Fruit fly (Drosophila melanogaster) whole organism, embryonic: ENCODE measurements around the gene CG2865.
A peak's percentile ranks its signal among the peaks of the same experiment; 100 is the strongest.

ENCODE experiments used
- Asciz ChIP-seq: fragments of 200-800 bp; sonication (Bioruptor generic); optimal IDR thresholded peaks from 2 replicates; lab custom pipeline; 2017; ENCODE audit warnings: missing biosample characterization, mild to moderate bottlenecking, missing genetic modification characterization, missing genetic modification reagents
- Atf-2 ChIP-seq: fragments of 200-800 bp; sonication (Bioruptor generic); optimal IDR thresholded peaks from 2 replicates; lab custom pipeline; 2016; ENCODE audit warnings: missing biosample characterization, missing genetic modification characterization
- Bgb ChIP-seq: fragments of 200-800 bp; sonication (Bioruptor generic); IDR thresholded peaks from 2 replicates; pipeline ENCODE4 v1.3.6; 2022; ENCODE audit warnings: missing biosample characterization, missing genetic modification characterization; ENCODE audit not compliant: partially characterized antibody
- CG11456 ChIP-seq: fragments of 200-800 bp; sonication (Bioruptor generic); IDR thresholded peaks from 3 replicates; pipeline ENCODE4 v1.3.6; 2022; ENCODE audit warnings: missing biosample characterization, missing genetic modification characterization
- CG11695 ChIP-seq: fragments of 200-800 bp; sonication (Bioruptor generic); IDR thresholded peaks from 3 replicates; pipeline ENCODE4 v1.3.6; 2022; ENCODE audit warnings: missing biosample characterization, missing genetic modification characterization
- CG13287 ChIP-seq: fragments of 200-800 bp; sonication (Bioruptor generic); IDR thresholded peaks from 2 replicates; pipeline ENCODE4 v1.3.6; 2022; ENCODE audit warnings: missing biosample characterization, missing genetic modification characterization; ENCODE audit not compliant: partially characterized antibody
- CG14014 ChIP-seq: fragments of 200-800 bp; sonication (Bioruptor generic); IDR thresholded peaks from 2 replicates; pipeline ENCODE4 v1.3.6; 2022; ENCODE audit warnings: missing biosample characterization, missing genetic modification characterization
- CG14710 ChIP-seq: fragments of 200-800 bp; sonication (Bioruptor generic); optimal IDR thresholded peaks from 3 replicates; lab custom pipeline; 2019; ENCODE audit warnings: missing biosample characterization, mild to moderate bottlenecking, missing genetic modification characterization, moderate library complexity
- CG14965 ChIP-seq: fragments of 200-800 bp; sonication (Bioruptor generic); optimal IDR thresholded peaks from 2 replicates; lab custom pipeline; 2016; ENCODE audit warnings: missing biosample characterization, missing genetic modification characterization, borderline replicate concordance
- CG15479 ChIP-seq: fragments of 200-800 bp; sonication (Bioruptor generic); optimal IDR thresholded peaks from 3 replicates; lab custom pipeline; 2019; ENCODE audit warnings: missing biosample characterization, mild to moderate bottlenecking, missing genetic modification characterization, moderate library complexity
- CG1603 ChIP-seq: fragments of 200-800 bp; sonication (Bioruptor generic); optimal IDR thresholded peaks from 2 replicates; lab custom pipeline; 2019; ENCODE audit warnings: missing biosample characterization, mild to moderate bottlenecking, missing genetic modification characterization, moderate library complexity
- CG16815 ChIP-seq: fragments of 200-800 bp; sonication (Bioruptor generic); optimal IDR thresholded peaks from 3 replicates; lab custom pipeline; 2017; ENCODE audit warnings: missing biosample characterization, mild to moderate bottlenecking, missing genetic modification characterization
- CG18262 ChIP-seq: fragments of 200-800 bp; optimal IDR thresholded peaks from 3 replicates; lab custom pipeline; 2019; ENCODE audit warnings: missing biosample characterization, mild to moderate bottlenecking, missing genetic modification characterization, moderate library complexity
- CG1832 ChIP-seq: fragments of 200-800 bp; sonication (Bioruptor generic); optimal IDR thresholded peaks from 2 replicates; lab custom pipeline; 2017; ENCODE audit warnings: missing biosample characterization, mild to moderate bottlenecking, missing genetic modification characterization, inconsistent platforms
- CG2199 ChIP-seq: fragments of 200-800 bp; sonication (Bioruptor generic); IDR thresholded peaks from 3 replicates; pipeline ENCODE4 v1.3.6; 2022; ENCODE audit warnings: missing biosample characterization, missing genetic modification characterization
- CG31365 ChIP-seq: fragments of 200-800 bp; sonication (Bioruptor generic); optimal IDR thresholded peaks from 2 replicates; lab custom pipeline; 2018; ENCODE audit warnings: missing biosample characterization, mild to moderate bottlenecking, missing genetic modification characterization
- CG31441 ChIP-seq: fragments of 200-800 bp; sonication (Bioruptor generic); IDR thresholded peaks from 2 replicates; pipeline ENCODE4 v1.3.6; 2022; ENCODE audit warnings: missing biosample characterization, missing genetic modification characterization
- CG34224 ChIP-seq: fragments of 200-800 bp; sonication (Bioruptor generic); IDR thresholded peaks from 3 replicates; pipeline ENCODE4 v1.3.6; 2022; ENCODE audit warnings: missing biosample characterization, missing genetic modification characterization; ENCODE audit not compliant: partially characterized antibody
- CG4328 ChIP-seq: fragments of 200-800 bp; sonication (Bioruptor generic); optimal IDR thresholded peaks from 3 replicates; lab custom pipeline; 2017; ENCODE audit warnings: missing biosample characterization, missing genetic modification reagents, missing genetic modification characterization
- CG7556 ChIP-seq: fragments of 200-800 bp; sonication (Bioruptor generic); optimal IDR thresholded peaks from 2 replicates; lab custom pipeline; 2017; ENCODE audit warnings: missing biosample characterization, mild to moderate bottlenecking, missing genetic modification characterization
- CG7928 ChIP-seq: fragments of 200-800 bp; sonication (Bioruptor generic); optimal IDR thresholded peaks from 2 replicates; lab custom pipeline; 2017; ENCODE audit warnings: missing biosample characterization, mild to moderate bottlenecking, missing genetic modification characterization
- CG7963 ChIP-seq: fragments of 200-800 bp; sonication (Bioruptor generic); IDR thresholded peaks from 3 replicates; pipeline ENCODE4 v1.3.6; 2022; ENCODE audit warnings: missing biosample characterization, missing genetic modification characterization; ENCODE audit not compliant: partially characterized antibody
- Dbx ChIP-seq: fragments of 200-800 bp; sonication (Bioruptor generic); IDR thresholded peaks from 3 replicates; pipeline ENCODE4 v1.3.6; 2022; ENCODE audit warnings: missing biosample characterization, missing genetic modification characterization
- Dip2 ChIP-seq: fragments of 200-800 bp; sonication (Bioruptor generic); IDR thresholded peaks from 2 replicates; pipeline ENCODE4 v1.3.6; 2022; ENCODE audit warnings: missing biosample characterization, missing genetic modification characterization
- GATAe ChIP-seq: fragments of 200-800 bp; sonication (Bioruptor generic); conservative IDR thresholded peaks from 2 replicates; pipeline ENCODE4 v1.3.6; 2022; ENCODE audit warnings: missing biosample characterization, missing genetic modification characterization
- Hey ChIP-seq: fragments of 200-800 bp; sonication (Bioruptor generic); optimal IDR thresholded peaks from 3 replicates; lab custom pipeline; 2018; ENCODE audit warnings: missing biosample characterization, mild to moderate bottlenecking, missing genetic modification characterization
- Kr ChIP-seq: fragments of 200-800 bp; sonication (Bioruptor generic); optimal IDR thresholded peaks from 2 replicates; lab custom pipeline; 2017; ENCODE audit warnings: missing biosample characterization, mild to moderate bottlenecking, missing genetic modification characterization
- Myb ChIP-seq: fragments of 200-800 bp; sonication (Bioruptor generic); optimal IDR thresholded peaks from 2 replicates; lab custom pipeline; 2016; ENCODE audit warnings: missing biosample characterization, missing genetic modification characterization
- Spps ChIP-seq: fragments of 200-800 bp; sonication (Bioruptor generic); optimal IDR thresholded peaks from 2 replicates; lab custom pipeline; 2018; ENCODE audit warnings: missing biosample characterization, mild to moderate bottlenecking, missing genetic modification characterization
- Sry-δ ChIP-seq: fragments of 200-800 bp; sonication (Bioruptor generic); optimal IDR thresholded peaks from 2 replicates; lab custom pipeline; 2016; ENCODE audit warnings: missing biosample characterization, missing genetic modification characterization
- Xrp1 ChIP-seq: fragments of 200-800 bp; sonication (Bioruptor generic); IDR thresholded peaks from 2 replicates; pipeline ENCODE4 v1.3.6; 2022; ENCODE audit warnings: missing biosample characterization, missing genetic modification characterization
- danr ChIP-seq: fragments of 200-800 bp; sonication (Bioruptor generic); IDR thresholded peaks from 2 replicates; pipeline ENCODE4 v1.3.6; 2022; ENCODE audit warnings: missing biosample characterization, missing genetic modification characterization
- exex ChIP-seq: fragments of 200-800 bp; sonication (Bioruptor generic); optimal IDR thresholded peaks from 4 replicates; lab custom pipeline; 2018; ENCODE audit warnings: missing biosample characterization, mild to moderate bottlenecking, missing genetic modification characterization, moderate library complexity
- eyg ChIP-seq: fragments of 200-800 bp; sonication (Bioruptor generic); optimal IDR thresholded peaks from 3 replicates; lab custom pipeline; 2016; ENCODE audit warnings: missing biosample characterization, missing genetic modification characterization
- gcm ChIP-seq: fragments of 200-800 bp; sonication (Bioruptor generic); optimal IDR thresholded peaks from 2 replicates; lab custom pipeline; 2019; ENCODE audit warnings: missing biosample characterization, mild to moderate bottlenecking, missing genetic modification characterization, moderate library complexity
- gt ChIP-seq: fragments of 200-800 bp; sonication (Bioruptor generic); IDR thresholded peaks from 2 replicates; pipeline ENCODE4 v1.3.6; 2022; ENCODE audit warnings: missing biosample characterization, missing genetic modification characterization
- hb ChIP-seq: fragments of 200-800 bp; sonication (Bioruptor generic); IDR thresholded peaks from 3 replicates; pipeline ENCODE4 v1.3.6; 2022; ENCODE audit warnings: missing biosample characterization, missing genetic modification characterization; ENCODE audit not compliant: partially characterized antibody
- jigr1 ChIP-seq: fragments of 200-800 bp; sonication (Bioruptor generic); IDR thresholded peaks from 3 replicates; pipeline ENCODE4 v1.3.6; 2022; ENCODE audit warnings: missing biosample characterization, missing genetic modification characterization
- luna ChIP-seq: fragments of 200-800 bp; sonication (Bioruptor generic); optimal IDR thresholded peaks from 2 replicates; lab custom pipeline; 2016; ENCODE audit warnings: missing biosample characterization, missing genetic modification characterization
- mld ChIP-seq: fragments of 200-800 bp; sonication (Bioruptor generic); IDR thresholded peaks from 3 replicates; pipeline ENCODE4 v1.3.6; 2022; ENCODE audit warnings: missing biosample characterization, missing genetic modification characterization; ENCODE audit not compliant: partially characterized antibody
- nerfin-2 ChIP-seq: fragments of 200-800 bp; sonication (Bioruptor generic); IDR thresholded peaks from 2 replicates; pipeline ENCODE4 v1.3.6; 2022; ENCODE audit warnings: missing biosample characterization, missing genetic modification characterization; ENCODE audit not compliant: partially characterized antibody
- nom ChIP-seq: fragments of 200-800 bp; sonication (Bioruptor generic); optimal IDR thresholded peaks from 2 replicates; lab custom pipeline; 2017; ENCODE audit warnings: missing biosample characterization, missing genetic modification characterization, mild to moderate bottlenecking, moderate library complexity, missing genetic modification reagents
- prd ChIP-seq, 3 experiments: fragments of >200 bp in 2 of 3; fragments of 200-800 bp in 1 of 3; sonication (Bioruptor generic) in 1 of 3; optimal IDR thresholded peaks in 2 of 3; IDR thresholded peaks in 1 of 3; 2 replicates in 2 of 3; 3 replicates in 1 of 3; pipeline versions ENCODE4 v1.3.6 to Lab custom; 2017 to 2022; ENCODE audit warnings: missing biosample characterization in 1 of 3, missing genetic modification characterization in 1 of 3
- row ChIP-seq: fragments of 200-800 bp; sonication (Bioruptor generic); IDR thresholded peaks from 3 replicates; pipeline ENCODE4 v1.3.6; 2022; ENCODE audit warnings: missing biosample characterization, missing genetic modification characterization
- run ChIP-seq: fragments of 200-800 bp; sonication (Bioruptor generic); optimal IDR thresholded peaks from 3 replicates; lab custom pipeline; 2018; ENCODE audit warnings: missing biosample characterization, mild to moderate bottlenecking, missing genetic modification characterization
- sna ChIP-seq: fragments of 200-800 bp; sonication (Bioruptor generic); IDR thresholded peaks from 2 replicates; pipeline ENCODE4 v1.3.6; 2022; ENCODE audit warnings: missing biosample characterization, missing genetic modification characterization; ENCODE audit not compliant: partially characterized antibody
- trh ChIP-seq: fragments of 200-800 bp; sonication (Bioruptor generic); optimal IDR thresholded peaks from 2 replicates; lab custom pipeline; 2016; ENCODE audit warnings: missing biosample characterization, missing genetic modification characterization
- twi ChIP-seq: fragments of 200-800 bp; optimal IDR thresholded peaks from 2 replicates; lab custom pipeline; 2019; ENCODE audit warnings: missing biosample characterization, mild to moderate bottlenecking, missing genetic modification characterization, moderate library complexity
- vvl ChIP-seq: fragments of 200-800 bp; sonication (Bioruptor generic); IDR thresholded peaks from 2 replicates; pipeline ENCODE4 v1.3.6; 2022; ENCODE audit warnings: missing biosample characterization, missing genetic modification characterization
- yki ChIP-seq: fragments of >200 bp; optimal IDR thresholded peaks from 3 replicates; lab custom pipeline; 2018

Gene CG2865

dm6 chrX:2270557-2270930 is 22.7 kb downstream of the CG2865 start, which contains the start of gene CG2924 (continued):
- TF ChIP-seq CG31441 (no peak), twi (no peak), Spps (tag; lab: Kevin White, UChicago) (no peak), sna (GFP tag; lab: Robert Waterston, UW) (peak; percentile 99), CG13287 (GFP tag; lab: Robert Waterston, UW) (peak; percentile 100), Atf-2 (GFP tag; lab: Kevin White, UChicago) (peak; percentile 6), run (tag; lab: Kevin White, UChicago) (peak; percentile 9), vvl (GFP tag; lab: Robert Waterston, UW) (peak; percentile 72; the same call in 1 of the 2 replicates), CG16815 (GFP tag; lab: Kevin White, UChicago) (no peak), CG1832 (no peak), Xrp1 (GFP tag; lab: Robert Waterston, UW) (0 out of 2 replicates have a peak, but pooled peaks have one; percentile 11), exex (tag; lab: Kevin White, UChicago) (peak; percentile 54), eyg (GFP tag; lab: Kevin White, UChicago) (peak; percentile 59), CG14014 (GFP tag; lab: Robert Waterston, UW) (0 out of 2 replicates have a peak, but pooled peaks have one; percentile 43), Kr (no peak), nom (GFP tag; lab: Kevin White, UChicago) (no peak), danr (GFP tag; lab: Robert Waterston, UW) (no peak), CG14710 (tag; lab: Kevin White, UChicago) (peak; percentile 80), Dbx (GFP tag; lab: Robert Waterston, UW) (peak; percentile 91), Myb (GFP tag; lab: Kevin White, UChicago) (peak; percentile 70), gcm (GFP tag; lab: Kevin White, UChicago) (peak; percentile 20), Hey (tag; lab: Kevin White, UChicago) (no peak), yki (lab: Kevin White, UChicago) (no peak), CG14965 (GFP tag; lab: Kevin White, UChicago) (no peak), row (peak; percentile 59; the same call in 2 of the 3 replicates), jigr1 (GFP tag; lab: Robert Waterston, UW) (no peak), CG7556 (GFP tag; lab: Kevin White, UChicago) (no peak), prd (optimal IDR thresholded peaks at IDR 0.05; lab: Kevin White, UChicago) (no peak), prd (GFP tag; IDR thresholded peaks at IDR 0.05; lab: Robert Waterston, UW) (peak; percentile 65), CG1603 (peak; percentile 93), CG11695 (GFP tag; lab: Robert Waterston, UW) (no peak), Sry-δ (GFP tag; lab: Kevin White, UChicago) (peak; percentile 100), CG7963 (GFP tag; lab: Robert Waterston, UW) (peak; percentile 99), CG2199 (GFP tag; lab: Robert Waterston, UW) (0 out of 3 replicates have a peak, but pooled peaks have one; percentile 57), GATAe (GFP tag; lab: Robert Waterston, UW) (no peak), CG34224 (GFP tag; lab: Robert Waterston, UW) (peak; percentile 99), CG11456 (GFP tag; lab: Robert Waterston, UW) (peak; percentile 89), CG18262 (no peak), luna (peak; percentile 56), hb (GFP tag; lab: Robert Waterston, UW) (peak; percentile 99), Dip2 (GFP tag; lab: Robert Waterston, UW) (no peak), CG15479 (GFP tag; lab: Kevin White, UChicago) (peak; percentile 88), Asciz (peak; percentile 23), CG7928 (GFP tag; lab: Kevin White, UChicago) (peak; percentile 45), CG31365 (tag; lab: Kevin White, UChicago) (no peak), trh (no peak), gt (GFP tag; lab: Robert Waterston, UW) (no peak), Bgb (GFP tag; lab: Robert Waterston, UW) (peak; percentile 100), nerfin-2 (GFP tag; lab: Robert Waterston, UW) (peak; percentile 98), CG4328 (GFP tag; lab: Kevin White, UChicago) (no peak), mld (peak; percentile 99)
